Fruit fly (Drosophila melanogaster) S2 (cell line): ENCODE data around the gene CG18178.

ENCODE experiments used
- CG8478 ChIP-seq: fragments of >200 bp; optimal IDR thresholded peaks from 2 replicates; lab custom pipeline; 2018
- CTCF ChIP-seq, 2 experiments: fragments of >200 bp; optimal IDR thresholded peaks; 2 replicates each; lab custom pipeline; 2018

- TF ChIP-seq CG8478 (lab: Kevin White, UChicago) (no peak), CTCF (optimal IDR thresholded peaks at IDR 0.05; lab: Kevin White, UChicago) (no peak)
Measured at dm6 chr3L:9689809-9690208, 29.1 kb downstream of the CG18178 start.
